Fruit fly (Drosophila melanogaster) whole organism, embryonic: Measurements from ENCODE around the gene Gmppb.

ENCODE experiments used
- ATbp ChIP-seq: fragments of 200-800 bp; sonication (Bioruptor generic); optimal IDR thresholded peaks from 2 replicates; lab custom pipeline; 2017; ENCODE audit warnings: missing biosample characterization, mild to moderate bottlenecking, missing genetic modification characterization, missing genetic modification reagents
- B-H1 ChIP-seq: fragments of 200-800 bp; sonication (Bioruptor generic); IDR thresholded peaks from 3 replicates; pipeline ENCODE4 v1.3.6; 2022; ENCODE audit warnings: missing biosample characterization, missing genetic modification characterization
- CG12104 ChIP-seq: fragments of 200-800 bp; sonication (Bioruptor generic); optimal IDR thresholded peaks from 3 replicates; lab custom pipeline; 2016; ENCODE audit warnings: missing biosample characterization, missing genetic modification characterization
- CG1233 ChIP-seq: fragments of 200-800 bp; sonication (Bioruptor generic); optimal IDR thresholded peaks from 4 replicates; lab custom pipeline; 2018; ENCODE audit warnings: missing biosample characterization, mild to moderate bottlenecking, missing genetic modification characterization
- CG12769 ChIP-seq: fragments of 200-800 bp; sonication (Bioruptor generic); optimal IDR thresholded peaks from 2 replicates; lab custom pipeline; 2019; ENCODE audit warnings: missing biosample characterization, mild to moderate bottlenecking, missing genetic modification characterization, moderate library complexity
- CG14441 ChIP-seq: fragments of 200-800 bp; sonication (Bioruptor generic); IDR thresholded peaks from 2 replicates; pipeline ENCODE4 v1.3.6; 2022; ENCODE audit warnings: missing biosample characterization, missing genetic modification characterization
- CG14667 ChIP-seq: fragments of 200-800 bp; sonication (Bioruptor generic); IDR thresholded peaks from 2 replicates; pipeline ENCODE4 v1.3.6; 2022; ENCODE audit warnings: missing biosample characterization, missing genetic modification characterization
- CG15479 ChIP-seq: fragments of 200-800 bp; sonication (Bioruptor generic); optimal IDR thresholded peaks from 3 replicates; lab custom pipeline; 2019; ENCODE audit warnings: missing biosample characterization, mild to moderate bottlenecking, missing genetic modification characterization, moderate library complexity
- CG16779 ChIP-seq: fragments of 200-800 bp; sonication (Bioruptor generic); IDR thresholded peaks from 2 replicates; pipeline ENCODE4 v1.3.6; 2022; ENCODE audit warnings: missing biosample characterization, missing genetic modification characterization
- CG18476 ChIP-seq: fragments of 200-800 bp; sonication (Bioruptor generic); optimal IDR thresholded peaks from 2 replicates; lab custom pipeline; 2016; ENCODE audit warnings: missing biosample characterization, mild to moderate bottlenecking, missing genetic modification characterization
- CG30020 ChIP-seq: fragments of 200-800 bp; optimal IDR thresholded peaks from 2 replicates; lab custom pipeline; 2019; ENCODE audit warnings: missing biosample characterization, mild to moderate bottlenecking, missing genetic modification characterization, moderate library complexity
- CG32532 ChIP-seq: fragments of 200-800 bp; sonication (Bioruptor generic); IDR thresholded peaks from 2 replicates; pipeline ENCODE4 v1.3.6; 2022; ENCODE audit warnings: missing biosample characterization, missing genetic modification characterization
- CG42726 ChIP-seq: fragments of 200-800 bp; sonication (Bioruptor generic); IDR thresholded peaks from 2 replicates; pipeline ENCODE4 v1.3.6; 2022; ENCODE audit warnings: missing biosample characterization, missing genetic modification characterization; ENCODE audit not compliant: partially characterized antibody
- CG4282 ChIP-seq: fragments of 200-800 bp; sonication (Bioruptor generic); optimal IDR thresholded peaks from 2 replicates; lab custom pipeline; 2016; ENCODE audit warnings: missing biosample characterization, missing genetic modification characterization
- CG4328 ChIP-seq: fragments of 200-800 bp; sonication (Bioruptor generic); optimal IDR thresholded peaks from 3 replicates; lab custom pipeline; 2017; ENCODE audit warnings: missing biosample characterization, missing genetic modification reagents, missing genetic modification characterization
- CG5180 ChIP-seq: fragments of 200-800 bp; sonication (Bioruptor generic); optimal IDR thresholded peaks from 3 replicates; lab custom pipeline; 2017; ENCODE audit warnings: missing biosample characterization, missing genetic modification characterization, mild to moderate bottlenecking, moderate library complexity, missing genetic modification reagents
- CG7786 ChIP-seq: fragments of 200-800 bp; sonication (Bioruptor generic); optimal IDR thresholded peaks from 2 replicates; lab custom pipeline; 2016; ENCODE audit warnings: missing biosample characterization, missing genetic modification characterization
- CG9727 ChIP-seq: fragments of 200-800 bp; sonication (Bioruptor generic); optimal IDR thresholded peaks from 3 replicates; lab custom pipeline; 2017; ENCODE audit warnings: missing biosample characterization, mild to moderate bottlenecking, missing genetic modification characterization
- Dad ChIP-seq: fragments of 200-800 bp; sonication (Bioruptor generic); optimal IDR thresholded peaks from 3 replicates; lab custom pipeline; 2016; ENCODE audit warnings: missing biosample characterization, missing genetic modification characterization
- Dip3 ChIP-seq: fragments of 200-800 bp; sonication (Bioruptor generic); optimal IDR thresholded peaks from 3 replicates; lab custom pipeline; 2016; ENCODE audit warnings: missing biosample characterization, missing genetic modification characterization
- Doc3 ChIP-seq: fragments of 200-800 bp; sonication (Bioruptor generic); IDR thresholded peaks from 3 replicates; pipeline ENCODE4 v1.3.6; 2022; ENCODE audit warnings: missing biosample characterization, missing genetic modification characterization; ENCODE audit not compliant: partially characterized antibody
- Eip74EF ChIP-seq, 2 experiments: fragments of 200-800 bp in 1 of 2; fragments of >200 bp in 1 of 2; sonication (Bioruptor generic) in 1 of 2; optimal IDR thresholded peaks; 2 replicates each; lab custom pipeline; 2017 to 2019; ENCODE audit warnings: missing biosample characterization in 2 of 2, missing genetic modification characterization in 2 of 2, mild to moderate bottlenecking in 1 of 2, moderate library complexity in 1 of 2
- Ets65A ChIP-seq: fragments of 200-800 bp; sonication (Bioruptor generic); peaks from one replicate; lab custom pipeline; 2016; ENCODE audit warnings: missing biosample characterization, missing genetic modification characterization
- Ets97D ChIP-seq: fragments of 200-800 bp; sonication (Bioruptor generic); optimal IDR thresholded peaks from 3 replicates; lab custom pipeline; 2016; ENCODE audit warnings: missing biosample characterization, missing genetic modification characterization
- Gug ChIP-seq: fragments of 200-800 bp; sonication (Bioruptor generic); IDR thresholded peaks from 4 replicates; pipeline ENCODE4 v1.3.6; 2022; ENCODE audit warnings: missing biosample characterization, missing genetic modification characterization
- Lhr ChIP-seq: fragments of 200-800 bp; sonication (Bioruptor generic); optimal IDR thresholded peaks from 3 replicates; lab custom pipeline; 2017; ENCODE audit warnings: mild to moderate bottlenecking, missing biosample characterization, missing genetic modification reagents, missing genetic modification characterization
- Meics ChIP-seq: fragments of 200-800 bp; sonication (Bioruptor generic); optimal IDR thresholded peaks from 2 replicates; lab custom pipeline; 2017; ENCODE audit warnings: missing biosample characterization, mild to moderate bottlenecking, missing genetic modification characterization
- NK7.1 ChIP-seq: fragments of 200-800 bp; sonication (Bioruptor generic); optimal IDR thresholded peaks from 3 replicates; lab custom pipeline; 2016; ENCODE audit warnings: missing biosample characterization, missing genetic modification characterization
- Pdp1 ChIP-seq, 2 experiments: fragments of 200-800 bp; sonication (Bioruptor generic); optimal IDR thresholded peaks; 3 replicates each; lab custom pipeline; 2016; ENCODE audit warnings: missing biosample characterization in 2 of 2, missing genetic modification characterization in 2 of 2, mild to moderate bottlenecking in 1 of 2, moderate library complexity in 1 of 2
- Sin3A ChIP-seq: fragments of >200 bp; optimal IDR thresholded peaks from 2 replicates; lab custom pipeline; 2018
- YL-1 ChIP-seq: fragments of 200-800 bp; sonication (Bioruptor generic); optimal IDR thresholded peaks from 3 replicates; lab custom pipeline; 2017; ENCODE audit warnings: missing biosample characterization, mild to moderate bottlenecking, missing genetic modification characterization
- aop ChIP-seq: fragments of 200-800 bp; sonication (Bioruptor generic); IDR thresholded peaks from 2 replicates; pipeline ENCODE4 v1.3.6; 2022; ENCODE audit warnings: missing biosample characterization, missing genetic modification characterization
- caup ChIP-seq: fragments of 200-800 bp; sonication (Bioruptor generic); optimal IDR thresholded peaks from 3 replicates; lab custom pipeline; 2017; ENCODE audit warnings: missing biosample characterization, mild to moderate bottlenecking, missing genetic modification characterization, moderate library complexity; ENCODE audit not compliant: severe bottlenecking
- crol ChIP-seq: fragments of 200-800 bp; sonication (Bioruptor generic); IDR thresholded peaks from 2 replicates; pipeline ENCODE4 v1.3.6; 2022; ENCODE audit warnings: missing biosample characterization, missing genetic modification characterization
- cwo ChIP-seq: fragments of 200-800 bp; sonication (Bioruptor generic); optimal IDR thresholded peaks from 3 replicates; lab custom pipeline; 2017; ENCODE audit warnings: missing biosample characterization, missing genetic modification characterization, mild to moderate bottlenecking, moderate library complexity, missing genetic modification reagents
- eyg ChIP-seq: fragments of 200-800 bp; sonication (Bioruptor generic); optimal IDR thresholded peaks from 3 replicates; lab custom pipeline; 2016; ENCODE audit warnings: missing biosample characterization, missing genetic modification characterization
- fd102C ChIP-seq: fragments of 200-800 bp; sonication (Bioruptor generic); optimal IDR thresholded peaks from 2 replicates; lab custom pipeline; 2018; ENCODE audit warnings: missing biosample characterization, mild to moderate bottlenecking, missing genetic modification characterization, moderate library complexity
- gce ChIP-seq: fragments of 200-800 bp; sonication (Bioruptor generic); IDR thresholded peaks from 3 replicates; pipeline ENCODE4 v1.3.6; 2022; ENCODE audit warnings: missing biosample characterization, missing genetic modification characterization
- grau ChIP-seq: fragments of 200-800 bp; optimal IDR thresholded peaks from 3 replicates; lab custom pipeline; 2019; ENCODE audit warnings: missing biosample characterization, mild to moderate bottlenecking, missing genetic modification characterization, moderate library complexity
- gsb ChIP-seq: fragments of 200-800 bp; sonication (Bioruptor generic); IDR thresholded peaks from 2 replicates; pipeline ENCODE4 v1.3.6; 2022; ENCODE audit warnings: missing biosample characterization, missing genetic modification characterization
- h ChIP-seq: fragments of >200 bp; optimal IDR thresholded peaks from 2 replicates; lab custom pipeline; 2017
- inv ChIP-seq: fragments of 200-800 bp; sonication (Bioruptor generic); IDR thresholded peaks from 2 replicates; pipeline ENCODE4 v1.3.6; 2022; ENCODE audit warnings: missing biosample characterization, missing genetic modification characterization; ENCODE audit not compliant: partially characterized antibody
- kay ChIP-seq: fragments of 200-800 bp; sonication (Bioruptor generic); optimal IDR thresholded peaks from 2 replicates; lab custom pipeline; 2016; ENCODE audit warnings: missing biosample characterization, missing genetic modification characterization
- luna ChIP-seq: fragments of 200-800 bp; sonication (Bioruptor generic); optimal IDR thresholded peaks from 2 replicates; lab custom pipeline; 2016; ENCODE audit warnings: missing biosample characterization, missing genetic modification characterization
- pan ChIP-seq, 4 experiments: fragments of >200 bp in 3 of 4; fragments of 200-800 bp in 1 of 4; sonication (Bioruptor generic) in 1 of 4; optimal IDR thresholded peaks in 3 of 4; IDR thresholded peaks in 1 of 4; 2 replicates each; pipeline versions ENCODE4 v1.3.6 to Lab custom; 2017 to 2022; ENCODE audit warnings: missing biosample characterization in 2 of 4, missing genetic modification characterization in 2 of 4, mixed read lengths in 1 of 4
- run ChIP-seq: fragments of 200-800 bp; sonication (Bioruptor generic); optimal IDR thresholded peaks from 3 replicates; lab custom pipeline; 2018; ENCODE audit warnings: missing biosample characterization, mild to moderate bottlenecking, missing genetic modification characterization
- sisA ChIP-seq: fragments of 200-800 bp; sonication (Bioruptor generic); IDR thresholded peaks from 2 replicates; pipeline ENCODE4 v1.3.6; 2022; ENCODE audit warnings: missing biosample characterization, missing genetic modification characterization
- sob ChIP-seq: fragments of 200-800 bp; sonication (Bioruptor generic); IDR thresholded peaks from 2 replicates; pipeline ENCODE4 v1.3.6; 2022; ENCODE audit warnings: missing biosample characterization, missing genetic modification characterization

Gene Gmppb

DNA sequence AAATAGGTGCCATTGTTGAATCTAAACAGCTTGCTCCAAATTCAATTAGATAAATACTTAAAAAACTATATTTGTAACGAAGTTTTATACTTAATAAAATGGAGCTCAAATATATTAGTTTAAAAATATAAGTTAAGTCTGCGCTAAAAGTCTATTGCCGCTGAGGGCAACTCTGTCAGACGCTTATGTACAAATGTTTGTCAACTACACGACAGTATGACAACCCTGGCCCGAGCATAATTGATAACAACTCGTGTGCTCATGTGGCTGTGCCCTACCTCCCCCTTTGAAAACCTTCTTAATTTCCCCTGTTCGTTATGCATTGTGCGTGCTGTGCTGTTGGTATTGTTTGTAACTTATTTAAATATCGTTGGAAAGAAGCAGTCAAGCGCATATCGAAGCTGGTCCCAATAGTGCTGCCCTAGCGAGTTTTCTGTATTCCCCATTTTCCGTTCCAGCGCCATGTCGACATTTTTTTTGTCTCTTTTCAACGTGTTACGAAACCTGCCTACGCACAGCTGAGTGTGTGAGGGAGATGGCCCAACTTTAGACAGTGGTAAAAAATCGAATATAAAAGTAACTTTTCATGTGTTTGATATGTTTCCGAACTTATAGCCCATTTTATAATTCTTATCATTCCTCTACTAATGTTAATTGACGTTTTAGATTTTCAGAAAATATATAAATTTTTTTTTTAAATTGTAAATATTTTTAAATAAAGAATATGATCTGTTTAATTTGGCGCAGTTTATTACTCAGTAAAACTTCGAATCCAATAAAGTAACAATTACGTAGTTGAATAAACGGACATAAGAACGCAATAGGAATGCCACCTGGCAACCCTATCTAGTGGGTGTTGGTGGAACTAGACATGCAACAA lies 6.2 kb upstream of the Gmppb start (continued):
- no peak for TF ChIP-seq Dip3 (GFP tag; lab: Kevin White, UChicago)
- peak; percentile 76 for TF ChIP-seq crol (GFP tag; lab: Robert Waterston, UW)
- no peak for TF ChIP-seq kay (GFP tag; lab: Kevin White, UChicago)
- peak; percentile 35 for TF ChIP-seq sisA (GFP tag; lab: Robert Waterston, UW)
- no peak for TF ChIP-seq inv (GFP tag; lab: Robert Waterston, UW)
- TF ChIP-seq Eip74EF (GFP tag; optimal IDR thresholded peaks at IDR 0.05; lab: Kevin White, UChicago): peak in 1 of 2 experiments; percentile 20
- TF ChIP-seq CG12769 (tag; lab: Kevin White, UChicago): peak; percentile 86
- TF ChIP-seq pan (optimal IDR thresholded peaks at IDR 0.05; lab: Kevin White, UChicago): no peak
- TF ChIP-seq pan (GFP tag; optimal IDR thresholded peaks at IDR 0.05 in 1 of 2, IDR thresholded peaks at IDR 0.05 in 1 of 2): peak in 1 of 2 experiments; percentile 55
- TF ChIP-seq Gug (GFP tag; lab: Robert Waterston, UW): no peak; the same call in 3 of the 4 replicates
- no peak for TF ChIP-seq Sin3A (lab: Kevin White, UChicago)
- no peak for TF ChIP-seq CG15479 (GFP tag; lab: Kevin White, UChicago)
- no peak for TF ChIP-seq CG42726 (GFP tag; lab: Robert Waterston, UW)
- TF ChIP-seq NK7.1 (GFP tag; lab: Kevin White, UChicago): no peak
- peak; percentile 81 for TF ChIP-seq grau (tag; lab: Kevin White, UChicago)
- TF ChIP-seq Ets97D (GFP tag; lab: Kevin White, UChicago): no peak
- TF ChIP-seq CG12104 (GFP tag; lab: Kevin White, UChicago): peak; percentile 58
- peak; percentile 41 for TF ChIP-seq CG1233 (GFP tag; lab: Kevin White, UChicago)
- TF ChIP-seq Dad (GFP tag; lab: Kevin White, UChicago): no peak
- TF ChIP-seq cwo (GFP tag; lab: Kevin White, UChicago): no peak
- TF ChIP-seq CG4328 (GFP tag; lab: Kevin White, UChicago): peak; percentile 37
- TF ChIP-seq gce (GFP tag; lab: Robert Waterston, UW): 0 out of 3 replicates have a peak, but pooled peaks have one; percentile 32
- TF ChIP-seq luna (GFP tag; lab: Kevin White, UChicago): no peak
- TF ChIP-seq YL-1 (GFP tag; lab: Kevin White, UChicago): peak; percentile 15
- TF ChIP-seq Doc3 (GFP tag; lab: Robert Waterston, UW): no peak
- TF ChIP-seq CG14441 (GFP tag; lab: Robert Waterston, UW): peak; percentile 61; the same call in 1 of the 2 replicates
- no peak for TF ChIP-seq CG7786 (GFP tag; lab: Kevin White, UChicago)
- TF ChIP-seq sob (GFP tag; lab: Robert Waterston, UW): no peak
- TF ChIP-seq Ets65A: peak; percentile 81
- no peak for TF ChIP-seq h (lab: Kevin White, UChicago)
- TF ChIP-seq CG16779: no peak
- peak; percentile 24; the same call in 1 of the 2 replicates for TF ChIP-seq CG32532 (GFP tag; lab: Robert Waterston, UW)
- TF ChIP-seq Meics: peak; percentile 78
- peak; percentile 30 for TF ChIP-seq CG30020
- TF ChIP-seq B-H1: peak; percentile 38; the same call in 2 of the 3 replicates
- peak; percentile 63 for TF ChIP-seq CG4282 (GFP tag; lab: Kevin White, UChicago)
- peak; percentile 45 for TF ChIP-seq caup (GFP tag; lab: Kevin White, UChicago)
- TF ChIP-seq CG14667 (GFP tag; lab: Robert Waterston, UW): peak; percentile 49; the same call in 1 of the 2 replicates
- TF ChIP-seq gsb: 0 out of 2 replicates have a peak, but pooled peaks have one; percentile 26
- no peak for TF ChIP-seq aop (GFP tag; lab: Robert Waterston, UW)
- TF ChIP-seq CG9727: peak; percentile 69
- TF ChIP-seq Pdp1 (GFP tag; optimal IDR thresholded peaks at IDR 0.05; lab: Kevin White, UChicago): peak; percentile 1 to 92
- no peak for TF ChIP-seq CG18476 (GFP tag; lab: Kevin White, UChicago)
- peak; percentile 50 for TF ChIP-seq ATbp
- TF ChIP-seq fd102C (GFP tag; lab: Kevin White, UChicago): no peak
- TF ChIP-seq CG5180 (GFP tag; lab: Kevin White, UChicago): peak; percentile 31
- TF ChIP-seq Lhr (GFP tag; lab: Kevin White, UChicago): no peak
- peak; percentile 11 for TF ChIP-seq eyg (GFP tag; lab: Kevin White, UChicago)
- TF ChIP-seq run (tag; lab: Kevin White, UChicago): peak; percentile 44
